Fruit fly (Drosophila melanogaster) whole organism, wandering third instar larva: Measurements from ENCODE around the gene CG6664.

ENCODE experiments used
- Abd-B ChIP-seq: fragments of >200 bp; optimal IDR thresholded peaks from 2 replicates; lab custom pipeline; 2017; ENCODE audit warnings: missing biosample characterization, missing genetic modification characterization
- CG9705 ChIP-seq: fragments of 200-800 bp; sonication (Bioruptor generic); optimal IDR thresholded peaks from 2 replicates; lab custom pipeline; 2018; ENCODE audit warnings: missing biosample characterization, mild to moderate bottlenecking, missing genetic modification characterization
- CrebA ChIP-seq: fragments of 200-800 bp; sonication (Bioruptor generic); optimal IDR thresholded peaks from 2 replicates; lab custom pipeline; 2016; ENCODE audit warnings: missing biosample characterization, mild to moderate bottlenecking, missing genetic modification characterization, borderline replicate concordance
- Dfd ChIP-seq: fragments of >200 bp; optimal IDR thresholded peaks from 2 replicates; lab custom pipeline; 2017; ENCODE audit warnings: missing biosample characterization, missing genetic modification characterization
- Dif ChIP-seq: fragments of 200-275, 200-300 bp; sonication (Bioruptor generic); optimal IDR thresholded peaks from 2 replicates; lab custom pipeline; 2018; ENCODE audit warnings: missing biosample characterization, missing genetic modification characterization; ENCODE audit not compliant: partially characterized antibody
- GATAd ChIP-seq: sonication (Bioruptor generic); optimal IDR thresholded peaks from 2 replicates; lab custom pipeline; 2016; ENCODE audit warnings: missing biosample characterization, missing genetic modification characterization
- HLH106 ChIP-seq: fragments of 200-800 bp; optimal IDR thresholded peaks from 3 replicates; lab custom pipeline; 2019; ENCODE audit warnings: missing biosample characterization, mild to moderate bottlenecking, missing genetic modification characterization, moderate library complexity
- Hnf4 ChIP-seq: fragments of 200-800 bp; sonication (Bioruptor generic); optimal IDR thresholded peaks from 2 replicates; lab custom pipeline; 2016; ENCODE audit warnings: missing biosample characterization, mild to moderate bottlenecking, missing genetic modification characterization
- Hr78 ChIP-seq: fragments of >200 bp; optimal IDR thresholded peaks from 2 replicates; lab custom pipeline; 2017; ENCODE audit warnings: missing biosample characterization, missing genetic modification characterization
- Hr83 ChIP-seq: fragments of 200-300 bp; sonication (Bioruptor generic); optimal IDR thresholded peaks from 2 replicates; lab custom pipeline; 2016; ENCODE audit warnings: missing biosample characterization, mild to moderate bottlenecking, missing genetic modification characterization, moderate library complexity; ENCODE audit not compliant: poor library complexity, severe bottlenecking
- Jra ChIP-seq: sonication (Bioruptor generic); optimal IDR thresholded peaks from 2 replicates; lab custom pipeline; 2016; ENCODE audit warnings: missing biosample characterization, missing genetic modification characterization
- Myc ChIP-seq: fragments of >200 bp; optimal IDR thresholded peaks from 2 replicates; lab custom pipeline; 2017
- N ChIP-seq: fragments of >200 bp; optimal IDR thresholded peaks from 2 replicates; lab custom pipeline; 2018; ENCODE audit warnings: missing biosample characterization, missing external identifiers, missing genetic modification characterization
- OdsH ChIP-seq: fragments of 200-800 bp; sonication (Bioruptor generic); optimal IDR thresholded peaks from 2 replicates; lab custom pipeline; 2016; ENCODE audit warnings: missing biosample characterization, mild to moderate bottlenecking, missing genetic modification characterization
- Rel ChIP-seq, 2 experiments: fragments of 200-800 bp; sonication (Bioruptor generic) in 1 of 2; optimal IDR thresholded peaks; 2 replicates in 1 of 2; 3 replicates in 1 of 2; lab custom pipeline; 2016 to 2019; ENCODE audit warnings: mild to moderate bottlenecking in 2 of 2, missing biosample characterization in 2 of 2, missing genetic modification characterization in 2 of 2, moderate library complexity in 1 of 2
- Sp1 ChIP-seq: fragments of 200-800 bp; sonication (Bioruptor generic); optimal IDR thresholded peaks from 3 replicates; lab custom pipeline; 2019; ENCODE audit warnings: missing biosample characterization, mild to moderate bottlenecking, missing genetic modification characterization, moderate library complexity
- br ChIP-seq: fragments of 200-800 bp; sonication (Bioruptor generic); optimal IDR thresholded peaks from 2 replicates; lab custom pipeline; 2016; ENCODE audit warnings: missing biosample characterization, missing genetic modification characterization
- brk ChIP-seq: fragments of 200-800 bp; sonication (Bioruptor generic); optimal IDR thresholded peaks from 2 replicates; lab custom pipeline; 2016; ENCODE audit warnings: missing biosample characterization, mild to moderate bottlenecking, missing genetic modification characterization
- dmrt93B ChIP-seq: fragments of 200-800 bp; sonication (Bioruptor generic); optimal IDR thresholded peaks from 2 replicates; lab custom pipeline; 2018; ENCODE audit warnings: missing biosample characterization, mild to moderate bottlenecking, missing genetic modification characterization
- ey ChIP-seq: fragments of 200-800 bp; sonication (Bioruptor generic); optimal IDR thresholded peaks from 2 replicates; lab custom pipeline; 2016; ENCODE audit warnings: missing biosample characterization, missing genetic modification characterization
- foxo ChIP-seq, 2 experiments: fragments of 200-800 bp; sonication (Bioruptor generic); optimal IDR thresholded peaks; 2 replicates in 1 of 2; 3 replicates in 1 of 2; lab custom pipeline; 2016 to 2017; ENCODE audit warnings: missing biosample characterization in 2 of 2, missing genetic modification characterization in 2 of 2
- fru ChIP-seq: fragments of 200-800 bp; sonication (Bioruptor generic); optimal IDR thresholded peaks from 3 replicates; lab custom pipeline; 2016; ENCODE audit warnings: missing biosample characterization, mild to moderate bottlenecking, missing genetic modification characterization
- h ChIP-seq: fragments of 200-800 bp; sonication (Bioruptor generic); optimal IDR thresholded peaks from 3 replicates; lab custom pipeline; 2016; ENCODE audit warnings: missing biosample characterization, mild to moderate bottlenecking, missing genetic modification characterization
- lola ChIP-seq: fragments of >200 bp; optimal IDR thresholded peaks from 2 replicates; lab custom pipeline; 2017; ENCODE audit warnings: missing biosample characterization, missing genetic modification characterization
- pan ChIP-seq: fragments of >200 bp; optimal IDR thresholded peaks from 2 replicates; lab custom pipeline; 2017
- psq ChIP-seq: fragments of 200-800 bp; sonication (Bioruptor generic); optimal IDR thresholded peaks from 3 replicates; lab custom pipeline; 2017; ENCODE audit warnings: missing biosample characterization, mild to moderate bottlenecking, missing genetic modification characterization, moderate library complexity
- rgr ChIP-seq: fragments of 200-800 bp; sonication (Bioruptor generic); optimal IDR thresholded peaks from 3 replicates; lab custom pipeline; 2016; ENCODE audit warnings: missing biosample characterization, mild to moderate bottlenecking, missing genetic modification characterization
- sage ChIP-seq: fragments of 200-800 bp; sonication (Bioruptor generic); optimal IDR thresholded peaks from 2 replicates; lab custom pipeline; 2016; ENCODE audit warnings: missing biosample characterization, mild to moderate bottlenecking, missing genetic modification characterization
- sv ChIP-seq: fragments of 200-800 bp; sonication (Bioruptor generic); optimal IDR thresholded peaks from 3 replicates; lab custom pipeline; 2016; ENCODE audit warnings: missing biosample characterization, missing genetic modification characterization
- tai ChIP-seq: sonication (Bioruptor generic); optimal IDR thresholded peaks from 2 replicates; lab custom pipeline; 2016; ENCODE audit warnings: missing biosample characterization, missing genetic modification characterization
- usp ChIP-seq: fragments of >200 bp; optimal IDR thresholded peaks from 2 replicates; lab custom pipeline; 2017; ENCODE audit warnings: missing biosample characterization, missing genetic modification characterization
- woc ChIP-seq: sonication (Bioruptor generic); optimal IDR thresholded peaks from 2 replicates; lab custom pipeline; 2016; ENCODE audit warnings: missing biosample characterization, mild to moderate bottlenecking, missing genetic modification characterization

Gene CG6664

dm6 chr3L:16978406-16978805, 37.6 kb downstream of the CG6664 start:
- TF ChIP-seq pan (lab: Kevin White, UChicago) (no peak), foxo (GFP tag; optimal IDR thresholded peaks at IDR 0.05; lab: Kevin White, UChicago) (no peak), Sp1 (GFP tag; lab: Kevin White, UChicago) (no peak), ey (GFP tag; lab: Kevin White, UChicago) (no peak), tai (GFP tag; lab: Kevin White, UChicago) (no peak), Dif (no peak), Rel (GFP tag; optimal IDR thresholded peaks at IDR 0.05; lab: Kevin White, UChicago) (no peak), Rel (tag; optimal IDR thresholded peaks at IDR 0.05; lab: Kevin White, UChicago) (no peak), Dfd (no peak), rgr (GFP tag; lab: Kevin White, UChicago) (no peak), psq (GFP tag; lab: Kevin White, UChicago) (no peak), GATAd (no peak), lola (GFP tag; lab: Kevin White, UChicago) (no peak), Hr83 (no peak)
- TF ChIP-seq, all 38 proteins: peak for 0

- TF ChIP-seq brk (GFP tag; lab: Kevin White, UChicago) (no peak), dmrt93B (GFP tag; lab: Kevin White, UChicago) (no peak)
Observed at dm6 chr3L:16977311-16977710, 38.7 kb downstream of the CG6664 start.

- peak; percentile 50 for TF ChIP-seq OdsH (GFP tag; lab: Kevin White, UChicago)
- peak; percentile 58 for TF ChIP-seq ey (GFP tag; lab: Kevin White, UChicago)
- TF ChIP-seq tai (GFP tag; lab: Kevin White, UChicago): peak; percentile 33
- TF ChIP-seq CrebA (GFP tag; lab: Kevin White, UChicago): no peak
- peak; percentile 54 for TF ChIP-seq dmrt93B (GFP tag; lab: Kevin White, UChicago)
- TF ChIP-seq psq (GFP tag; lab: Kevin White, UChicago): peak; percentile 80
- TF ChIP-seq foxo (GFP tag; optimal IDR thresholded peaks at IDR 0.05; lab: Kevin White, UChicago): peak in 1 of 2 experiments; percentile 68
- peak; percentile 44 for TF ChIP-seq brk (GFP tag; lab: Kevin White, UChicago)
- peak; percentile 27 for TF ChIP-seq Hnf4 (GFP tag; lab: Kevin White, UChicago)
- TF ChIP-seq fru (GFP tag; lab: Kevin White, UChicago): peak; percentile 72
- TF ChIP-seq N: no peak
- TF ChIP-seq woc (GFP tag; lab: Kevin White, UChicago): peak; percentile 69
- TF ChIP-seq HLH106 (tag; lab: Kevin White, UChicago): peak; percentile 55
- peak; percentile 18 for TF ChIP-seq Hr83
- TF ChIP-seq h: peak; percentile 43
- no peak for TF ChIP-seq sv (GFP tag; lab: Kevin White, UChicago)
- peak; percentile 19 for TF ChIP-seq CG9705 (GFP tag; lab: Kevin White, UChicago)
- peak; percentile 62 for TF ChIP-seq br
- TF ChIP-seq Dfd: peak; percentile 80
- TF ChIP-seq Hr78 (GFP tag; lab: Kevin White, UChicago): no peak
- peak; percentile 21 for TF ChIP-seq rgr (GFP tag; lab: Kevin White, UChicago)
- TF ChIP-seq Sp1 (GFP tag; lab: Kevin White, UChicago): peak; percentile 55
- TF ChIP-seq sage (GFP tag; lab: Kevin White, UChicago): no peak
- TF ChIP-seq Abd-B (GFP tag; lab: Kevin White, UChicago): no peak
- TF ChIP-seq Myc (lab: Kevin White, UChicago): no peak
Observed at dm6 chr3L:16975638-16976528, 40.1 kb downstream of the CG6664 start.

dm6 chr3L:16974645-16975151, 41.3 kb downstream of the CG6664 start:
- TF ChIP-seq CG9705 (GFP tag; lab: Kevin White, UChicago): peak; percentile 26
- peak; percentile 23 for TF ChIP-seq OdsH (GFP tag; lab: Kevin White, UChicago)
- TF ChIP-seq foxo (GFP tag; optimal IDR thresholded peaks at IDR 0.05; lab: Kevin White, UChicago): peak; percentile 1 to 47
- no peak for TF ChIP-seq CrebA (GFP tag; lab: Kevin White, UChicago)
- TF ChIP-seq tai (GFP tag; lab: Kevin White, UChicago): peak; percentile 49
- no peak for TF ChIP-seq N
- TF ChIP-seq Abd-B (GFP tag; lab: Kevin White, UChicago): no peak
- peak; percentile 50 for TF ChIP-seq h
- no peak for TF ChIP-seq usp
- no peak for TF ChIP-seq HLH106 (tag; lab: Kevin White, UChicago)
- TF ChIP-seq Dfd: no peak
- peak; percentile 14 for TF ChIP-seq Hnf4 (GFP tag; lab: Kevin White, UChicago)
- peak; percentile 49 for TF ChIP-seq Rel (GFP tag; optimal IDR thresholded peaks at IDR 0.05; lab: Kevin White, UChicago)
- peak; percentile 27 for TF ChIP-seq Rel (tag; optimal IDR thresholded peaks at IDR 0.05; lab: Kevin White, UChicago)
- TF ChIP-seq psq (GFP tag; lab: Kevin White, UChicago): no peak
- TF ChIP-seq sage (GFP tag; lab: Kevin White, UChicago): peak; percentile 32
- peak; percentile 65 for TF ChIP-seq fru (GFP tag; lab: Kevin White, UChicago)
- TF ChIP-seq brk (GFP tag; lab: Kevin White, UChicago): peak; percentile 53
- TF ChIP-seq Dif: no peak
- no peak for TF ChIP-seq pan (lab: Kevin White, UChicago)
- no peak for TF ChIP-seq Hr78 (GFP tag; lab: Kevin White, UChicago)
- no peak for TF ChIP-seq sv (GFP tag; lab: Kevin White, UChicago)
- TF ChIP-seq lola (GFP tag; lab: Kevin White, UChicago): no peak
- TF ChIP-seq dmrt93B (GFP tag; lab: Kevin White, UChicago): peak; percentile 5
- no peak for TF ChIP-seq Jra (GFP tag; lab: Kevin White, UChicago)
- TF ChIP-seq woc (GFP tag; lab: Kevin White, UChicago): peak; percentile 64
- TF ChIP-seq rgr (GFP tag; lab: Kevin White, UChicago): no peak
- no peak for TF ChIP-seq Myc (lab: Kevin White, UChicago)
